Fruit fly (Drosophila melanogaster): ENCODE results near the gene CG13005.

The CG13005 gene

dm6 chrX:16783141-16783715 lies 20.2 kb upstream of the CG13005 start, which contains the start of gene if:
TSS of gene if (minus strand) at chrX:16783434.
- TF ChIP-seq hkb (optimal IDR thresholded peaks at IDR 0.05) (no peak), hkb (GFP tag; IDR thresholded peaks at IDR 0.05) (0 out of 2 replicates have a peak, but pooled peaks have one; percentile 20), fd102C (GFP tag; optimal IDR thresholded peaks at IDR 0.05) (no peak), E2f2 (GFP tag; IDR thresholded peaks at IDR 0.05) (peak; percentile 87), CG17361 (GFP tag; IDR thresholded peaks at IDR 0.05) (0 out of 3 replicates have a peak, but pooled peaks have one; percentile 24), CG9215 (GFP tag; IDR thresholded peaks at IDR 0.05) (no peak), rib (GFP tag; IDR thresholded peaks at IDR 0.05) (peak; percentile 48; the same call in 1 of the 2 replicates), lola (GFP tag; optimal IDR thresholded peaks at IDR 0.05) (no peak), Rx (GFP tag; IDR thresholded peaks at IDR 0.05) (no peak), CG1603 (tag; optimal IDR thresholded peaks at IDR 0.05) (peak; percentile 24), CG6791 (GFP tag; IDR thresholded peaks at IDR 0.05; ENCODE audit: partially characterized antibody) (0 out of 3 replicates have a peak, but pooled peaks have one; percentile 7), sug (tag; optimal IDR thresholded peaks at IDR 0.05) (no peak), abd-A (tag; optimal IDR thresholded peaks at IDR 0.05) (no peak), Mes4 (GFP tag; optimal IDR thresholded peaks at IDR 0.05) (no peak), gcm2 (GFP tag; optimal IDR thresholded peaks at IDR 0.05) (no peak), MESR4 (GFP tag; optimal IDR thresholded peaks at IDR 0.05) (no peak), dpn (GFP tag; optimal IDR thresholded peaks at IDR 0.05) (no peak), gsb (GFP tag; IDR thresholded peaks at IDR 0.05) (no peak), Dek (tag; optimal IDR thresholded peaks at IDR 0.05) (no peak), chm (GFP tag; IDR thresholded peaks at IDR 0.05) (peak; percentile 60), cato (GFP tag; optimal IDR thresholded peaks at IDR 0.05; ENCODE audit: borderline replicate concordance) (no peak), eve (GFP tag; optimal IDR thresholded peaks at IDR 0.05) (no peak), CG10565 (GFP tag; optimal IDR thresholded peaks at IDR 0.05) (no peak), CG3281 (GFP tag; optimal IDR thresholded peaks at IDR 0.05) (no peak), CG8290 (GFP tag; optimal IDR thresholded peaks at IDR 0.05) (no peak), CG8290 (tag; optimal IDR thresholded peaks at IDR 0.05) (peak in 1 of 2 experiments; percentile 25), br (optimal IDR thresholded peaks at IDR 0.05) (no peak), CG2199 (GFP tag; IDR thresholded peaks at IDR 0.05) (0 out of 3 replicates have a peak, but pooled peaks have one; percentile 8), Myb (GFP tag; optimal IDR thresholded peaks at IDR 0.05) (peak; percentile 39), CG2678 (tag; optimal IDR thresholded peaks at IDR 0.05) (no peak), CG42726 (GFP tag; IDR thresholded peaks at IDR 0.05; ENCODE audit: partially characterized antibody) (0 out of 2 replicates have a peak, but pooled peaks have one; percentile 25), Blimp-1 (GFP tag; optimal IDR thresholded peaks at IDR 0.05) (peak; percentile 7), fru (optimal IDR thresholded peaks at IDR 0.05) (no peak), vvl (GFP tag; IDR thresholded peaks at IDR 0.05) (peak; percentile 45; the same call in 1 of the 2 replicates), Med (GFP tag) (peak; percentile 75), tna (GFP tag; IDR thresholded peaks at IDR 0.05; ENCODE audit: partially characterized antibody) (0 out of 2 replicates have a peak, but pooled peaks have one; percentile 50), CG13775 (GFP tag; optimal IDR thresholded peaks at IDR 0.05) (no peak), bbx (GFP tag; IDR thresholded peaks at IDR 0.05; ENCODE audit: partially characterized antibody) (peak; percentile 31; the same call in 1 of the 2 replicates), sr (GFP tag; IDR thresholded peaks at IDR 0.05) (no peak), chinmo (GFP tag; IDR thresholded peaks at IDR 0.05; ENCODE audit: partially characterized antibody) (0 out of 4 replicates have a peak, but pooled peaks have one; percentile 56), CTCF (GFP tag; optimal IDR thresholded peaks at IDR 0.05) (peak; percentile 31), Dp (GFP tag; optimal IDR thresholded peaks at IDR 0.05) (peak; percentile 81), yki (optimal IDR thresholded peaks at IDR 0.05) (no peak), amos (GFP tag; IDR thresholded peaks at IDR 0.05; ENCODE audit: partially characterized antibody) (peak; percentile 33; the same call in 1 of the 2 replicates), z (GFP tag; IDR thresholded peaks at IDR 0.05) (0 out of 3 replicates have a peak, but pooled peaks have one; percentile 42), Jarid2 (GFP tag; optimal IDR thresholded peaks at IDR 0.05) (peak; percentile 59)

All from whole organism, embryonic.